Worm (Caenorhabditis elegans): Measurements from ENCODE around the gene R11D1.1.

Gene R11D1.1

DNA sequence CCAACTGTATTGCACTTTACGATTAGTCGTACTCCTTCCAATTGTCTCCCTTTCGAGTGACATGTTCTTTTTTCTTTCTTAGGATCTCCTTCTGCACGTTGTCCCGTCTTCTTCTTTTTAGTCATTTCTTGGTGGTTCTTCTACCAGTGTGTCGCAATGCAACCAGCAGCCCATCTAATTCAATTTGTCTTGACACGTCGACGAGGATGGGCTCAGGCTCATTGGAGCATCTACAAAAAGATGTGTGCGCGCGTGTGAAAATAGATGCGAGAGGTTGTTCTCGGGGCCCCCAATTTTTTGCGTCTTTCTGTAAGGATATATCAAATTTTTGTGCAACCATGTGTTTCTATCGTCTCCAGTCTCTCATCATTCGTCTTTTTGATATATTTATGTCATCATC, 2.6 kb upstream of the R11D1.1 start:
- TF ChIP-seq unc-42 (tag; optimal IDR thresholded peaks at IDR 0.05) (peak; percentile 86), eyg-1 (tag; optimal IDR thresholded peaks at IDR 0.05) (no peak)

DNA sequence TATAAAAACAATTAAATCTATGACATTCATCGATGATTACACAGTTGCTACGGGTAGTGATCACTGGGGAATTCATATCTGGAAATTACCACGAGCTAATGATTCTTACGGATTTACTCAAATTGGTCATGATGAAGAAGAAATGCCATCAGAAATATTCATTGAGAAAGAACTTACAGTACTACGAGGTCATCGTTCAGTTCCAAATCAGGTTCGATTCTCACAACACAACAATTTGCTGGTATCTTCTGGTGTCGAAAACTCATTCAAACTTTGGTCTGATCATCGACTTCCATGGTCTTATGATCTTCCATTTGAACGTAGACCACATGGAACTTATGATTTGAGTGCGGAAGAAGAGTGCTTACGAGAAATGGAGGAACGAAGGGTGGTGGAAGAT, 2.3 kb downstream of the R11D1.1 start:
- TF ChIP-seq eyg-1 (tag; optimal IDR thresholded peaks at IDR 0.05) (no peak), pqm-1 (tag; optimal IDR thresholded peaks at IDR 0.05) (no peak)

DNA sequence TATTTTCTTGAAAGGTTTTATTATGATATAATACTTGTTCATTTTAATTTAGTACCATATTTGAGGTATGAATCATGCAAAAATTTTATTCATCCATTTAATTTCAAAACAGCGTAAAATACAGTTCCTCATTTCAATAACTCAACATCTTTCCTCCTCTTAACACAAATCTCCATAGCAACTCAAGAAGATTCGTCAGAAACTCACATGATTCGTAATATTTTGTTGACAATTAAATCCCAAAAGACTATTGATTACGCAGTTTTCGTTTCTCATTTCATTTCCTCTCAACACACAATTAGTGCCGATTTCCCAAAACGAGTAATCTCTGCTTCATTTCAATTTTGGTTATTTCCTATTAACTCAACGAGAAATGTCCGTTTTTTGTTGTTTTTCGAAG, 4.1 kb downstream of the R11D1.1 start, which contains the start of gene R11D1.2:
Gene R11D1.2, plus strand, starts transcription at position 301 of the 400 bp plus-strand sequence.
- TF ChIP-seq dmd-4 (tag; optimal IDR thresholded peaks at IDR 0.05; ENCODE audit: borderline replicate concordance) (no peak), ceh-24 (tag; optimal IDR thresholded peaks at IDR 0.05) (no peak), rnt-1 (tag; optimal IDR thresholded peaks at IDR 0.05) (no peak), ztf-16 (tag; optimal IDR thresholded peaks at IDR 0.05) (no peak), fkh-10 (GFP tag; optimal IDR thresholded peaks at IDR 0.05) (no peak), unc-55 (GFP tag; optimal IDR thresholded peaks at IDR 0.05) (no peak), sox-2 (GFP tag; IDR thresholded peaks at IDR 0.05) (no peak), lin-11 (tag; optimal IDR thresholded peaks at IDR 0.05) (no peak), nhr-232 (tag; optimal IDR thresholded peaks at IDR 0.05) (no peak), ceh-22 (tag; optimal IDR thresholded peaks at IDR 0.05) (no peak), zip-5 (tag; optimal IDR thresholded peaks at IDR 0.05) (no peak), syd-9 (tag; optimal IDR thresholded peaks at IDR 0.05) (no peak), pros-1 (tag; optimal IDR thresholded peaks at IDR 0.05) (no peak)

DNA sequence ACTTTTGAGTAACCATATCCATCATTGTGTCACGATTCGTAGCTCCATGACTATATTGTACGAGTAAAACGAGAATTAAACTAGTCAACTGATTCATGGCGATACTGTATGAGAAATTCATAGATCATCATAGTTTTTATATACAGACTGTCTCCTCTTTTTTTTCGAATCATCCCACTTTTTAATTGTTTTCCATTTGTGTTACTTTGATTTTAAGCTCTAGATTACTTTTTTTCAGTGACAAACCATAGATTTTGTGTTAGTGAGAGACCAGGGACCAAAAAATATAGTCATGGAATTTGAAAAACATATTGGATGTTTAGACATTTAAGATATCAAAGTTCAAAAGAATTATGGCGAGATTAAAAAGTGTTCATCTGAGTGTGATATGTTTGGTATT, 7.8 kb downstream of the R11D1.1 start, which contains the start of gene R11D1.3:
Gene R11D1.3, minus strand, starts transcription at position 101 of the 400 bp plus-strand sequence.
- TF ChIP-seq ceh-2 (tag; optimal IDR thresholded peaks at IDR 0.05) = no peak
- TF ChIP-seq unc-55 (GFP tag; optimal IDR thresholded peaks at IDR 0.05) = no peak
- TF ChIP-seq madf-2 (tag; optimal IDR thresholded peaks at IDR 0.05) = no peak
- no peak for TF ChIP-seq ceh-9 (tag; optimal IDR thresholded peaks at IDR 0.05)
- TF ChIP-seq hlh-13 (GFP tag; optimal IDR thresholded peaks at IDR 0.05) = no peak
- no peak for TF ChIP-seq rnt-1 (tag; optimal IDR thresholded peaks at IDR 0.05)
- no peak for TF ChIP-seq dmd-4 (tag; optimal IDR thresholded peaks at IDR 0.05; ENCODE audit: borderline replicate concordance)
- no peak for TF ChIP-seq ama-1 (optimal IDR thresholded peaks at IDR 0.05)
- no peak for TF ChIP-seq K09A11.1 (tag; optimal IDR thresholded peaks at IDR 0.05; ENCODE audit: insufficient read depth)
- TF ChIP-seq nfya-1 (tag; optimal IDR thresholded peaks at IDR 0.05) = no peak
- no peak for TF ChIP-seq hlh-6 (tag; optimal IDR thresholded peaks at IDR 0.05)
- TF ChIP-seq fax-1 (tag; optimal IDR thresholded peaks at IDR 0.05) = no peak
- TF ChIP-seq ceh-14 (tag; optimal IDR thresholded peaks at IDR 0.05) = no peak
- no peak for TF ChIP-seq ahr-1 (tag; optimal IDR thresholded peaks at IDR 0.05)

DNA sequence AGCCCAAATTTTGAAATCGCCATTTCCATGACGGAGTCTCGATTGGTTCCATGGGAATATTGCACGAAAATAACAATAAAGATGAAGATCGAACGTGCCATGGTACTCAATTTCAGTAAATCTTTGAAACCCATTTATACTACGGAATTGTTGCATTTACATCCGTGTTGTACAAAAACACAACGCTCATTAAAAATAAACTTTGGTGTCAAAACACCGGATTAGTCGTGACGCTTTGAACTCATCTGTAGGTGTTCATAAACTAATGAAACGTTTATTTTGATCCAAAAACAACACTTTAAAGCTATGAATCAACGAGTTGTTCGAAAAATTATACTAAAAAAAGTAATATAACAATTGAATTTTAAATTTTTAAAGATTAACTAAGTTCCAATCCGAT, 9.9 kb downstream of the R11D1.1 start, which contains the start of gene R11D1.4:
Gene R11D1.4, minus strand, starts transcription at position 101 of the 400 bp plus-strand sequence.
- no peak for TF ChIP-seq pha-2 (tag; optimal IDR thresholded peaks at IDR 0.05)
- TF ChIP-seq pha-4 (tag; optimal IDR thresholded peaks at IDR 0.05) = no peak
- TF ChIP-seq Y22D7AL.16 (tag; optimal IDR thresholded peaks at IDR 0.05) = no peak
- no peak for TF ChIP-seq che-1 (tag; optimal IDR thresholded peaks at IDR 0.05)
- no peak for TF ChIP-seq tbx-7 (tag; optimal IDR thresholded peaks at IDR 0.05)
- TF ChIP-seq ceh-9 (tag; optimal IDR thresholded peaks at IDR 0.05) = no peak
- TF ChIP-seq ceh-6 (GFP tag; optimal IDR thresholded peaks at IDR 0.05) = no peak
- no peak for TF ChIP-seq hlh-6 (tag; optimal IDR thresholded peaks at IDR 0.05)
- no peak for TF ChIP-seq fax-1 (tag; optimal IDR thresholded peaks at IDR 0.05)
- no peak for TF ChIP-seq lim-6 (tag; optimal IDR thresholded peaks at IDR 0.05)
- TF ChIP-seq gmeb-2 (tag; optimal IDR thresholded peaks at IDR 0.05) = no peak
- TF ChIP-seq zip-5 (tag; optimal IDR thresholded peaks at IDR 0.05) = no peak
- TF ChIP-seq pag-3 (tag; optimal IDR thresholded peaks at IDR 0.05; ENCODE audit: borderline replicate concordance) = no peak
- no peak for TF ChIP-seq C38D4.7 (GFP tag; optimal IDR thresholded peaks at IDR 0.05)
- TF ChIP-seq pat-9 (tag; optimal IDR thresholded peaks at IDR 0.05) = no peak
- no peak for TF ChIP-seq hlh-8 (tag; optimal IDR thresholded peaks at IDR 0.05)
- no peak for TF ChIP-seq ceh-14 (tag; optimal IDR thresholded peaks at IDR 0.05)
- no peak for TF ChIP-seq ttx-3 (tag; optimal IDR thresholded peaks at IDR 0.05)

Measured in whole organism, late embryonic.